Fruit fly (Drosophila melanogaster) whole organism, prepupa: Measurements from ENCODE around the gene Daao2.

ENCODE experiments used
- CG6854 ChIP-seq: fragments of 200-800 bp; sonication (Bioruptor generic); optimal IDR thresholded peaks from 2 replicates; lab custom pipeline; 2017; ENCODE audit warnings: missing biosample characterization, mild to moderate bottlenecking, missing genetic modification characterization
- Eip75B ChIP-seq: fragments of 200-800 bp; sonication (Bioruptor generic); optimal IDR thresholded peaks from 3 replicates; lab custom pipeline; 2016; ENCODE audit warnings: missing biosample characterization, missing genetic modification characterization
- Lpt ChIP-seq: fragments of 200-800 bp; sonication (Bioruptor generic); optimal IDR thresholded peaks from 3 replicates; lab custom pipeline; 2016; ENCODE audit warnings: missing biosample characterization, missing genetic modification characterization
- OdsH ChIP-seq: fragments of 200-800 bp; sonication (Bioruptor generic); optimal IDR thresholded peaks from 3 replicates; lab custom pipeline; 2016; ENCODE audit warnings: missing biosample characterization, missing genetic modification characterization
- Sox102F ChIP-seq: fragments of 200-800 bp; sonication (Bioruptor generic); optimal IDR thresholded peaks from 2 replicates; lab custom pipeline; 2016; ENCODE audit warnings: missing biosample characterization, mild to moderate bottlenecking, missing genetic modification characterization
- salr ChIP-seq, 2 experiments: fragments of 200-800 bp; sonication (Bioruptor generic); optimal IDR thresholded peaks; 3 replicates each; lab custom pipeline; 2016 to 2018; ENCODE audit warnings: missing biosample characterization in 2 of 2, missing genetic modification characterization in 2 of 2, mild to moderate bottlenecking in 1 of 2
- svp ChIP-seq: fragments of 200-800 bp; sonication (Bioruptor generic); peaks from one replicate; lab custom pipeline; 2016; ENCODE audit warnings: missing biosample characterization, missing genetic modification characterization

dm6 chr2L:6802740-6803139 lies at the start of gene Daao2, which contains the start of gene CG17377:
- no peak for TF ChIP-seq Eip75B (GFP tag; lab: Kevin White, UChicago)
- TF ChIP-seq CG6854 (GFP tag; lab: Kevin White, UChicago) = no peak
- TF ChIP-seq Sox102F (GFP tag; lab: Kevin White, UChicago) = no peak
- no peak for TF ChIP-seq svp
- TF ChIP-seq OdsH = no peak
- TF ChIP-seq salr (GFP tag; optimal IDR thresholded peaks at IDR 0.05; lab: Kevin White, UChicago) = no peak
- no peak for TF ChIP-seq Lpt (GFP tag; lab: Kevin White, UChicago)
